Fruit fly (Drosophila melanogaster): ENCODE data around the gene osa.
"Not testable (repeated sequence)": the region's sequence is repeated elsewhere in the genome, so short reads cannot be mapped to it uniquely, and the experiment has no call there.

The osa gene

dm6 chr3R:17718051-17718693 is at the start of gene osa (continued):
- TF ChIP-seq CG6854 (GFP tag; optimal IDR thresholded peaks at IDR 0.05) (no peak), Hr39 (GFP tag; optimal IDR thresholded peaks at IDR 0.05) (peak; percentile 19), fd85E (GFP tag; optimal IDR thresholded peaks at IDR 0.05) (no peak), CG31627 (GFP tag; optimal IDR thresholded peaks at IDR 0.05) (no peak), lz (GFP tag; optimal IDR thresholded peaks at IDR 0.05) (peak; percentile 14), CG3032 (tag; optimal IDR thresholded peaks at IDR 0.05) (peak; percentile 32), Lpt (GFP tag; optimal IDR thresholded peaks at IDR 0.05) (no peak), CG11762 (GFP tag; optimal IDR thresholded peaks at IDR 0.05; ENCODE audit: insufficient read depth) (no peak)

- not testable (repeated sequence) for TF ChIP-seq CG32006 (GFP tag; optimal IDR thresholded peaks at IDR 0.05); lz (GFP tag; optimal IDR thresholded peaks at IDR 0.05); dsx (GFP tag; optimal IDR thresholded peaks at IDR 0.05; ENCODE audit: poor library complexity, severe bottlenecking)
Measured at dm6 chr3R:17763088-17763487, 44.9 kb upstream of the osa start, which contains the start of gene TyrR. TyrR (minus strand) TSS chr3R:17763188.

DNA sequence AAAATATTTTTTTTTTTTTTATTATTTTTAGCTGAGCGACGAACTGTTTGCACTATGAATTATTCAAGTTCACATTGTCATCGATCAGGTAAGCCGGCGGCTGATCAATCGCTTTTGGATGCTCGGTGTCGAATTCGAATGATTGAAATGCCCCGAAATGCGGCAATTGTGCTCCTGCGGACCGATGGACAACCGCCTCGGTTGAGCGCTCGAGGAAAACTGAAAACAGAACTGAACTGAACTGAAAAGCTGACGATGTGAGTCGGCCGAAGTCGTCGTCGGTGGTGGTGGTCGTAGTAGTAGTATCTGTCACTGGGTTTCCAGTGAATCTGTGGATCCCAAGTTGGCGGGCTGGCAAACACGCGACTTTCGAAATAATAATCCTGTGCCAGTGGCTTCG is 44.1 kb upstream of the osa start:
- TF ChIP-seq spab (GFP tag; optimal IDR thresholded peaks at IDR 0.05) (no peak), dsx (GFP tag; optimal IDR thresholded peaks at IDR 0.05; ENCODE audit: poor library complexity, severe bottlenecking) (no peak), Lpt (GFP tag; optimal IDR thresholded peaks at IDR 0.05) (no peak), acj6 (GFP tag; optimal IDR thresholded peaks at IDR 0.05) (no peak), CG3919 (GFP tag; optimal IDR thresholded peaks at IDR 0.05) (no peak), Hr38 (GFP tag; optimal IDR thresholded peaks at IDR 0.05) (no peak), Ets21C (GFP tag; optimal IDR thresholded peaks at IDR 0.05) (no peak), CG6163 (GFP tag; IDR thresholded peaks at IDR 0.05) (no peak), Eip78C (GFP tag) (no peak), esn (GFP tag; optimal IDR thresholded peaks at IDR 0.05) (no peak), Met (GFP tag; optimal IDR thresholded peaks at IDR 0.05) (no peak), Ets96B (tag; optimal IDR thresholded peaks at IDR 0.05) (no peak), OdsH (GFP tag; optimal IDR thresholded peaks at IDR 0.05) (no peak), cyc (GFP tag; optimal IDR thresholded peaks at IDR 0.05) (no peak), Blimp-1 (GFP tag; optimal IDR thresholded peaks at IDR 0.05) (no peak), fd85E (GFP tag; optimal IDR thresholded peaks at IDR 0.05) (no peak), CG11294 (GFP tag; IDR thresholded peaks at IDR 0.05) (no peak)

DNA sequence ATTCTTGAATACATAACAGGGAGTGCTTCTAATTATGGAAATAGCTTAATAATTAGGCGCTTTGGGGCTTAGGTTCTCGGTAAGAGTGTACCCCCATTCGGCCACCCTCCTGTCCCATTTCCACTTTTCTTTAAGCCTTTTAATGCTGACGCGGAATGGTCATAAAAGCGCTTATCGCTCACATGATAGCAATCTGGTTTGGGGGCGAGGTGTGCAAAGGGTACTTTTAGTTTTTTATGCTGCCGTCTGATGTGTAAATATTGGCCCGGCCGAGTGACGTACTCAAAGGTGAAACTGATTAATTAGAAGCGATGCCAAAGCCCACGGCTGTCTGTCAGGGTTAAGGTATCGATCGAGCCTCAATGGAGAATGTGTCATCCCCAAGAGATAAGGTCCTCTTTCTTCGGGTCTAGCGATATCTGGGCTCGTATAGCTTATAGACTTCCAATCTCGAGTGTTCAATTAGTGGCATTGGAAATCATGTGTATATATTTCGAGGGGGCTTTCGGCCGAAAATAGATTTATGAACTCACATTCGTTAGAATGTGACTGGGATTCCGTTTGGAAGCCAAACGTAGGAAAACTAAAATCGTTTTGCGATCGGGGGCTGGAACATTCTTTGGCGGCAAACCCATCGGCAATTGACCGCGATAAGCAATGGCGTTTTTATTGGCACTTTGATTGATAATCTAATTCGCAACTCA is 41.8 kb upstream of the osa start:
- TF ChIP-seq Blimp-1 (GFP tag; optimal IDR thresholded peaks at IDR 0.05) (no peak), fkh (GFP tag; optimal IDR thresholded peaks at IDR 0.05) (peak; percentile 86), ss (GFP tag; optimal IDR thresholded peaks at IDR 0.05) (no peak), Sox102F (GFP tag; optimal IDR thresholded peaks at IDR 0.05) (no peak), spab (GFP tag; optimal IDR thresholded peaks at IDR 0.05) (no peak), Eip93F (GFP tag; optimal IDR thresholded peaks at IDR 0.05) (no peak)

DNA sequence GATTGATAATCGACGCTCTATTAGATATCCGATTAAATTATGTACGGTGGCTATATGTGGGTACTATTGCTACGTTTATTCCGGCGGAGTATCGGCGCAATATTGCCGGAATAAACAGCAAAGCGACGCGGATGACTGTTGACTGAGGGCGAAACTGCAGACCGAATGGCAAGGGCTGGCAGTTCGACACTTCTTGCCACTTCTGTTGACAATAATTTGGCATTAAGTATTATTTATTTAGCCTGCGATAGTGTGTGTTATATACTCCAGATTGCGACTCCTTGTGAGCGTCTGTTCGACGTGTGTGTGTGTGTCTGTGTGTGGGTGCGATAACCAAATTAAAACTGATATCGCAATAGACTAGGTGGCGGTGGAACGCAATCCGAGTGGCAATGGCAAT is 40.8 kb upstream of the osa start:
- peak; percentile 55 for TF ChIP-seq fkh (GFP tag; optimal IDR thresholded peaks at IDR 0.05)
- TF ChIP-seq Sox102F (GFP tag; optimal IDR thresholded peaks at IDR 0.05): no peak
- no peak for TF ChIP-seq CG4318 (GFP tag; optimal IDR thresholded peaks at IDR 0.05)

DNA sequence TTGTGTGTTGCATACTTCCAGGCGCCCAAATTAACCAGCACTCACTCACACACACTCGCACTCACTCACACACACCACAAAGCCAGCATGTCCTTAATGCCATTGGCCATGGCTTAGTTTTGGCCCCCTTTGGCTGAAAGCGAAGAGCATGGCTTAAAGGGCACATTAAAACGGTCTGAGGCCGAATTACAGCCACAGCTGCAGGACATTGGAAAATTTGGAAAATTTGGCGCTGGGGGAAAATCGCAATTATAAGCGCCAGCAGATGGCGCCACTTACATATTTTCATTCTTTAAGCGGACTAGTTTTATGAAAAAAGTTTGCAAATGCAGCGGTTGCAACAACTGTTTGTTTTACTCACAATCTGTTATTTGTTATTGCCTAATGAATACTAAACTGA is 24.4 kb upstream of the osa start:
- TF ChIP-seq CG3919 (GFP tag; optimal IDR thresholded peaks at IDR 0.05) (no peak), OdsH (GFP tag; optimal IDR thresholded peaks at IDR 0.05) (no peak), CG6792 (GFP tag; optimal IDR thresholded peaks at IDR 0.05) (no peak), achi (GFP tag; optimal IDR thresholded peaks at IDR 0.05) (no peak), fkh (GFP tag; optimal IDR thresholded peaks at IDR 0.05) (no peak), Ets96B (tag; optimal IDR thresholded peaks at IDR 0.05) (no peak), Eip93F (GFP tag; optimal IDR thresholded peaks at IDR 0.05) (no peak), CG15336 (GFP tag; IDR thresholded peaks at IDR 0.05) (no peak), CG8119 (GFP tag; IDR thresholded peaks at IDR 0.05) (no peak)
